Fruit fly (Drosophila melanogaster) whole organism, embryonic: ENCODE data around the gene CG32147.

Source experiments
- Asciz ChIP-seq: fragments of 200-800 bp; sonication (Bioruptor generic); optimal IDR thresholded peaks from 2 replicates; lab custom pipeline; 2017; ENCODE audit warnings: missing biosample characterization, mild to moderate bottlenecking, missing genetic modification characterization, missing genetic modification reagents
- CG10654 ChIP-seq: fragments of 200-800 bp; sonication (Bioruptor generic); optimal IDR thresholded peaks from 2 replicates; lab custom pipeline; 2016; ENCODE audit warnings: missing biosample characterization, missing genetic modification characterization
- CG10959 ChIP-seq: fragments of 200-800 bp; sonication (Bioruptor generic); IDR thresholded peaks from 2 replicates; pipeline ENCODE4 v1.3.6; 2022; ENCODE audit warnings: missing biosample characterization, missing genetic modification characterization
- CG12659 ChIP-seq: fragments of 200-800 bp; sonication (Bioruptor generic); optimal IDR thresholded peaks from 3 replicates; lab custom pipeline; 2017; ENCODE audit warnings: mild to moderate bottlenecking, missing biosample characterization, missing genetic modification reagents, missing genetic modification characterization
- CG13287 ChIP-seq: fragments of 200-800 bp; sonication (Bioruptor generic); IDR thresholded peaks from 2 replicates; pipeline ENCODE4 v1.3.6; 2022; ENCODE audit warnings: missing biosample characterization, missing genetic modification characterization; ENCODE audit not compliant: partially characterized antibody
- CG13894 ChIP-seq: fragments of 200-800 bp; sonication (Bioruptor generic); optimal IDR thresholded peaks from 3 replicates; lab custom pipeline; 2018; ENCODE audit warnings: missing biosample characterization, mild to moderate bottlenecking, missing genetic modification characterization, moderate library complexity
- CG17361 ChIP-seq: fragments of 200-800 bp; sonication (Bioruptor generic); IDR thresholded peaks from 3 replicates; pipeline ENCODE4 v1.3.6; 2022; ENCODE audit warnings: missing biosample characterization, missing genetic modification characterization
- CG1832 ChIP-seq: fragments of 200-800 bp; sonication (Bioruptor generic); optimal IDR thresholded peaks from 2 replicates; lab custom pipeline; 2017; ENCODE audit warnings: missing biosample characterization, mild to moderate bottlenecking, missing genetic modification characterization, inconsistent platforms
- CG18619 ChIP-seq: fragments of 200-800 bp; sonication (Bioruptor generic); optimal IDR thresholded peaks from 3 replicates; lab custom pipeline; 2017; ENCODE audit warnings: missing biosample characterization, mild to moderate bottlenecking, missing genetic modification characterization
- CG42726 ChIP-seq: fragments of 200-800 bp; sonication (Bioruptor generic); IDR thresholded peaks from 2 replicates; pipeline ENCODE4 v1.3.6; 2022; ENCODE audit warnings: missing biosample characterization, missing genetic modification characterization; ENCODE audit not compliant: partially characterized antibody
- CG4617 ChIP-seq: fragments of 200-800 bp; sonication (Bioruptor generic); optimal IDR thresholded peaks from 3 replicates; lab custom pipeline; 2016; ENCODE audit warnings: missing biosample characterization, missing genetic modification characterization, borderline replicate concordance
- CG7786 ChIP-seq: fragments of 200-800 bp; sonication (Bioruptor generic); optimal IDR thresholded peaks from 2 replicates; lab custom pipeline; 2016; ENCODE audit warnings: missing biosample characterization, missing genetic modification characterization
- CG7839 ChIP-seq: fragments of 200-800 bp; sonication (Bioruptor generic); optimal IDR thresholded peaks from 3 replicates; lab custom pipeline; 2018; ENCODE audit warnings: missing biosample characterization, mild to moderate bottlenecking, missing genetic modification characterization, moderate library complexity
- CG7963 ChIP-seq: fragments of 200-800 bp; sonication (Bioruptor generic); IDR thresholded peaks from 3 replicates; pipeline ENCODE4 v1.3.6; 2022; ENCODE audit warnings: missing biosample characterization, missing genetic modification characterization; ENCODE audit not compliant: partially characterized antibody
- CG9797 ChIP-seq: fragments of 200-800 bp; sonication (Bioruptor generic); optimal IDR thresholded peaks from 3 replicates; lab custom pipeline; 2018; ENCODE audit warnings: missing biosample characterization, mild to moderate bottlenecking, missing genetic modification characterization
- Dip3 ChIP-seq: fragments of 200-800 bp; sonication (Bioruptor generic); optimal IDR thresholded peaks from 3 replicates; lab custom pipeline; 2016; ENCODE audit warnings: missing biosample characterization, missing genetic modification characterization
- Fer1 ChIP-seq: fragments of 200-800 bp; sonication (Bioruptor generic); optimal IDR thresholded peaks from 2 replicates; lab custom pipeline; 2017; ENCODE audit warnings: missing biosample characterization, mild to moderate bottlenecking, missing genetic modification characterization
- Fer3 ChIP-seq: fragments of 200-800 bp; sonication (Bioruptor generic); optimal IDR thresholded peaks from 2 replicates; lab custom pipeline; 2018; ENCODE audit warnings: missing biosample characterization, mild to moderate bottlenecking, missing genetic modification characterization, moderate library complexity
- HLH4C ChIP-seq: fragments of 200-800 bp; sonication (Bioruptor generic); IDR thresholded peaks from 3 replicates; pipeline ENCODE4 v1.3.6; 2022; ENCODE audit warnings: missing biosample characterization, missing genetic modification characterization; ENCODE audit not compliant: partially characterized antibody
- Hey ChIP-seq: fragments of 200-800 bp; sonication (Bioruptor generic); optimal IDR thresholded peaks from 3 replicates; lab custom pipeline; 2018; ENCODE audit warnings: missing biosample characterization, mild to moderate bottlenecking, missing genetic modification characterization
- Hr3 ChIP-seq: fragments of 200-800 bp; sonication (Bioruptor generic); optimal IDR thresholded peaks from 3 replicates; lab custom pipeline; 2016; ENCODE audit warnings: missing biosample characterization, missing genetic modification characterization
- Hr51 ChIP-seq, 2 experiments: fragments of 200-800 bp; sonication (Bioruptor generic); optimal IDR thresholded peaks; 2 replicates in 1 of 2; 3 replicates in 1 of 2; lab custom pipeline; 2016 to 2018; ENCODE audit warnings: missing biosample characterization in 2 of 2, missing genetic modification characterization in 2 of 2, mild to moderate bottlenecking in 1 of 2, moderate library complexity in 1 of 2
- Lim3 ChIP-seq: fragments of 200-800 bp; sonication (Bioruptor generic); IDR thresholded peaks from 2 replicates; pipeline ENCODE4 v1.3.6; 2022; ENCODE audit warnings: missing biosample characterization, missing genetic modification characterization
- MESR4 ChIP-seq: fragments of 200-800 bp; sonication (Bioruptor generic); optimal IDR thresholded peaks from 2 replicates; lab custom pipeline; 2018; ENCODE audit warnings: missing biosample characterization, mild to moderate bottlenecking, missing genetic modification characterization, moderate library complexity
- Nf-YC ChIP-seq: fragments of 200-800 bp; optimal IDR thresholded peaks from 3 replicates; lab custom pipeline; 2019; ENCODE audit warnings: missing biosample characterization, mild to moderate bottlenecking, missing genetic modification characterization, moderate library complexity
- Pdp1 ChIP-seq, 2 experiments: fragments of 200-800 bp; sonication (Bioruptor generic); optimal IDR thresholded peaks; 3 replicates each; lab custom pipeline; 2016; ENCODE audit warnings: missing biosample characterization in 2 of 2, missing genetic modification characterization in 2 of 2, mild to moderate bottlenecking in 1 of 2, moderate library complexity in 1 of 2
- Side ChIP-seq: fragments of 200-800 bp; sonication (Bioruptor generic); optimal IDR thresholded peaks from 2 replicates; lab custom pipeline; 2016; ENCODE audit warnings: missing biosample characterization, missing genetic modification characterization
- Sry-δ ChIP-seq: fragments of 200-800 bp; sonication (Bioruptor generic); optimal IDR thresholded peaks from 2 replicates; lab custom pipeline; 2016; ENCODE audit warnings: missing biosample characterization, missing genetic modification characterization
- Trl ChIP-seq, 3 experiments: fragments of >200 bp in 2 of 3; fragments of 200-800 bp in 1 of 3; sonication (Bioruptor generic) in 1 of 3; optimal IDR thresholded peaks; 2 replicates in 1 of 3; 3 replicates in 2 of 3; lab custom pipeline; 2016 to 2017; ENCODE audit warnings: missing biosample characterization in 1 of 3, missing genetic modification characterization in 1 of 3
- Xbp1 ChIP-seq: fragments of 200-800 bp; sonication (Bioruptor generic); optimal IDR thresholded peaks from 3 replicates; lab custom pipeline; 2016; ENCODE audit warnings: missing biosample characterization, mild to moderate bottlenecking, missing genetic modification characterization
- Xrp1 ChIP-seq: fragments of 200-800 bp; sonication (Bioruptor generic); IDR thresholded peaks from 2 replicates; pipeline ENCODE4 v1.3.6; 2022; ENCODE audit warnings: missing biosample characterization, missing genetic modification characterization
- amos ChIP-seq: fragments of 200-800 bp; sonication (Bioruptor generic); IDR thresholded peaks from 2 replicates; pipeline ENCODE4 v1.3.6; 2022; ENCODE audit warnings: missing biosample characterization, missing genetic modification characterization; ENCODE audit not compliant: partially characterized antibody
- bsh ChIP-seq, 2 experiments: fragments of 200-800 bp; sonication (Bioruptor generic); optimal IDR thresholded peaks; 2 replicates each; lab custom pipeline; 2017 to 2018; ENCODE audit warnings: mild to moderate bottlenecking in 2 of 2, missing biosample characterization in 2 of 2, missing genetic modification characterization in 2 of 2, moderate library complexity in 1 of 2
- caup ChIP-seq: fragments of 200-800 bp; sonication (Bioruptor generic); optimal IDR thresholded peaks from 3 replicates; lab custom pipeline; 2017; ENCODE audit warnings: missing biosample characterization, mild to moderate bottlenecking, missing genetic modification characterization, moderate library complexity; ENCODE audit not compliant: severe bottlenecking
- crol ChIP-seq: fragments of 200-800 bp; sonication (Bioruptor generic); IDR thresholded peaks from 2 replicates; pipeline ENCODE4 v1.3.6; 2022; ENCODE audit warnings: missing biosample characterization, missing genetic modification characterization
- en ChIP-seq: fragments of 200-800 bp; sonication (Bioruptor generic); optimal IDR thresholded peaks from 2 replicates; lab custom pipeline; 2016; ENCODE audit warnings: missing biosample characterization, missing genetic modification characterization
- eyg ChIP-seq: fragments of 200-800 bp; sonication (Bioruptor generic); optimal IDR thresholded peaks from 3 replicates; lab custom pipeline; 2016; ENCODE audit warnings: missing biosample characterization, missing genetic modification characterization
- ham ChIP-seq: fragments of 200-800 bp; sonication (Bioruptor generic); IDR thresholded peaks from 2 replicates; pipeline ENCODE4 v1.3.6; 2022; ENCODE audit warnings: missing biosample characterization, missing genetic modification characterization
- slbo ChIP-seq: fragments of 200-800 bp; sonication (Bioruptor generic); IDR thresholded peaks from 2 replicates; pipeline ENCODE4 v1.3.6; 2022; ENCODE audit warnings: missing biosample characterization, missing genetic modification characterization
- slp2 ChIP-seq: fragments of 200-800 bp; sonication (Bioruptor generic); optimal IDR thresholded peaks from 2 replicates; lab custom pipeline; 2016; ENCODE audit warnings: missing biosample characterization, missing genetic modification characterization
- ssp ChIP-seq: fragments of 200-800 bp; sonication (Bioruptor generic); IDR thresholded peaks from 2 replicates; pipeline ENCODE4 v1.3.6; 2022; ENCODE audit warnings: missing biosample characterization, missing genetic modification characterization
- unpg ChIP-seq: fragments of 200-800 bp; sonication (Bioruptor generic); optimal IDR thresholded peaks from 3 replicates; lab custom pipeline; 2018; ENCODE audit warnings: missing biosample characterization, mild to moderate bottlenecking, missing genetic modification characterization, moderate library complexity
- vfl ChIP-seq: fragments of 200-800 bp; sonication (Bioruptor generic); optimal IDR thresholded peaks from 2 replicates; lab custom pipeline; 2016; ENCODE audit warnings: missing biosample characterization, missing genetic modification characterization
- z ChIP-seq: fragments of 200-800 bp; sonication (Bioruptor generic); IDR thresholded peaks from 3 replicates; pipeline ENCODE4 v1.3.6; 2022; ENCODE audit warnings: missing biosample characterization, missing genetic modification characterization

CG32147 gene

dm6 chr3L:15094589-15095288, 49.1 kb downstream of the CG32147 start, which contains the start of the genes sstn, Plp and GlyRS (continued):
- TF ChIP-seq Lim3 (GFP tag; lab: Robert Waterston, UW) (no peak), Asciz (peak; percentile 23), eyg (GFP tag; lab: Kevin White, UChicago) (no peak), CG17361 (GFP tag; lab: Robert Waterston, UW) (peak; percentile 78), Xrp1 (GFP tag; lab: Robert Waterston, UW) (no peak), unpg (GFP tag; lab: Kevin White, UChicago) (peak; percentile 8), amos (GFP tag; lab: Robert Waterston, UW) (peak; percentile 61), MESR4 (GFP tag; lab: Kevin White, UChicago) (peak; percentile 72), slp2 (no peak), Trl (optimal IDR thresholded peaks at IDR 0.05; lab: Kevin White, UChicago) (peak in 1 of 2 experiments; percentile 12), Trl (GFP tag; optimal IDR thresholded peaks at IDR 0.05; lab: Kevin White, UChicago) (no peak), CG7786 (GFP tag; lab: Kevin White, UChicago) (no peak), Fer3 (tag; lab: Kevin White, UChicago) (peak; percentile 16), Sry-δ (GFP tag; lab: Kevin White, UChicago) (peak; percentile 6), CG1832 (GFP tag; lab: Kevin White, UChicago) (no peak), ssp (GFP tag; lab: Robert Waterston, UW) (no peak), CG10654 (GFP tag; lab: Kevin White, UChicago) (peak; percentile 29), Nf-YC (tag; lab: Kevin White, UChicago) (peak; percentile 59), CG9797 (GFP tag; lab: Kevin White, UChicago) (peak; percentile 5), caup (GFP tag; lab: Kevin White, UChicago) (no peak), CG7963 (GFP tag; lab: Robert Waterston, UW) (peak; percentile 39; the same call in 1 of the 3 replicates), Xbp1 (GFP tag; lab: Kevin White, UChicago) (peak; percentile 40), Side (GFP tag; lab: Kevin White, UChicago) (no peak), CG7839 (tag; lab: Kevin White, UChicago) (peak; percentile 57), slbo (GFP tag; lab: Robert Waterston, UW) (peak; percentile 19; the same call in 1 of the 2 replicates), crol (peak; percentile 28; the same call in 1 of the 2 replicates), CG42726 (GFP tag; lab: Robert Waterston, UW) (no peak), Dip3 (no peak), CG12659 (GFP tag; lab: Kevin White, UChicago) (peak; percentile 81), CG10959 (GFP tag; lab: Robert Waterston, UW) (no peak), Hr3 (GFP tag; lab: Kevin White, UChicago) (peak; percentile 51), CG13894 (tag; lab: Kevin White, UChicago) (peak; percentile 40), Fer1 (GFP tag; lab: Kevin White, UChicago) (peak; percentile 32), CG13287 (GFP tag; lab: Robert Waterston, UW) (peak; percentile 50), CG18619 (peak; percentile 57), Hr51 (GFP tag; optimal IDR thresholded peaks at IDR 0.05; lab: Kevin White, UChicago) (peak in 1 of 2 experiments; percentile 30), bsh (GFP tag; optimal IDR thresholded peaks at IDR 0.05; lab: Kevin White, UChicago) (peak in 1 of 2 experiments; percentile 19), ham (GFP tag; lab: Robert Waterston, UW) (no peak), vfl (GFP tag; lab: Kevin White, UChicago) (no peak), en (GFP tag; lab: Kevin White, UChicago) (no peak), Hey (no peak), HLH4C (peak; percentile 50; the same call in 2 of the 3 replicates), Pdp1 (GFP tag; optimal IDR thresholded peaks at IDR 0.05; lab: Kevin White, UChicago) (peak in 1 of 2 experiments; percentile 39), CG4617 (GFP tag; lab: Kevin White, UChicago) (peak; percentile 35), z (GFP tag; lab: Robert Waterston, UW) (no peak)
